Worm (Caenorhabditis elegans) whole organism, L1 larva: ENCODE measurements around the gene R03C1.1.
A peak's percentile ranks its signal among the peaks of the same experiment; 100 is the strongest.

Experiments
- C16A3.4 ChIP-seq: fragments of 150-350 bp; optimal IDR thresholded peaks from 2 replicates; lab custom pipeline; 2014; ENCODE audit warnings: missing biosample characterization, missing genetic modification characterization
- ama-1 ChIP-seq: fragments of 150-350 bp; optimal IDR thresholded peaks from 2 replicates; lab custom pipeline; 2014
- ceh-82 ChIP-seq, 3 experiments: fragments of 150-350 bp in 1 of 3; sonication (generic microtip) in 2 of 3; optimal IDR thresholded peaks; 2 replicates each; lab custom pipeline; 2014 to 2017; ENCODE audit warnings: missing biosample characterization in 3 of 3, missing genetic modification characterization in 3 of 3
- ceh-88 ChIP-seq: fragments of 200-800 bp; sonication (Bioruptor generic); IDR thresholded peaks from 2 replicates; pipeline ENCODE4 v1.3.6; 2022; ENCODE audit warnings: missing genetic modification characterization, missing compliant biosample characterization
- ceh-90 ChIP-seq: sonication (generic microtip); optimal IDR thresholded peaks from 2 replicates; lab custom pipeline; 2016; ENCODE audit warnings: missing genetic modification characterization, missing compliant biosample characterization
- efl-1 ChIP-seq, 4 experiments: fragments of 150-350 bp; optimal IDR thresholded peaks in 3 of 4; peaks in 1 of 4; 1 replicate in 1 of 4; 2 replicates in 3 of 4; lab custom pipeline; 2014; ENCODE audit warnings: missing biosample characterization in 2 of 4, missing genetic modification characterization in 2 of 4, missing genetic modification reagents in 2 of 4
- efl-3 ChIP-seq: fragments of 200-800 bp; sonication (Bioruptor generic); optimal IDR thresholded peaks from 2 replicates; lab custom pipeline; 2018; ENCODE audit warnings: mild to moderate bottlenecking, missing genetic modification characterization, missing compliant biosample characterization
- egl-27 ChIP-seq, 2 experiments: fragments of 150-350 bp in 1 of 2; sonication (generic microtip); optimal IDR thresholded peaks; 3 replicates each; lab custom pipeline; 2017 to 2018; ENCODE audit warnings: missing biosample characterization in 2 of 2, missing genetic modification characterization in 2 of 2, missing genetic modification reagents in 2 of 2
- elt-2 ChIP-seq: sonication (generic microtip); optimal IDR thresholded peaks from 2 replicates; lab custom pipeline; 2016; ENCODE audit warnings: missing genetic modification characterization, mild to moderate bottlenecking, inconsistent platforms, missing compliant biosample characterization, missing genetic modification reagents
- ets-5 ChIP-seq: fragments of 200-800 bp; sonication (Bioruptor generic); IDR thresholded peaks from 2 replicates; pipeline ENCODE4 v1.3.6; 2022; ENCODE audit warnings: missing genetic modification characterization, missing compliant biosample characterization
- fkh-4 ChIP-seq: sonication (generic microtip); optimal IDR thresholded peaks from 2 replicates; lab custom pipeline; 2016; ENCODE audit warnings: missing compliant biosample characterization, missing genetic modification characterization, borderline replicate concordance
- fkh-8 ChIP-seq: sonication (generic microtip); optimal IDR thresholded peaks from 2 replicates; lab custom pipeline; 2016; ENCODE audit warnings: mild to moderate bottlenecking, missing genetic modification characterization, missing compliant biosample characterization
- irx-1 ChIP-seq: sonication (generic microtip); optimal IDR thresholded peaks from 2 replicates; lab custom pipeline; 2016; ENCODE audit warnings: missing genetic modification characterization, missing compliant biosample characterization
- jun-1 ChIP-seq: fragments of 150-350 bp; optimal IDR thresholded peaks from 2 replicates; lab custom pipeline; 2014; ENCODE audit warnings: missing biosample characterization, missing genetic modification reagents, missing genetic modification characterization
- lin-13 ChIP-seq: fragments of 150-350 bp; optimal IDR thresholded peaks from 2 replicates; lab custom pipeline; 2014; ENCODE audit warnings: missing biosample characterization, missing genetic modification reagents, missing genetic modification characterization
- lin-14 ChIP-seq: fragments of 200-800 bp; sonication (Bioruptor generic); optimal IDR thresholded peaks from 2 replicates; lab custom pipeline; 2018; ENCODE audit warnings: mild to moderate bottlenecking, missing genetic modification characterization, moderate library complexity, missing compliant biosample characterization
- lin-39 ChIP-seq: fragments of 150-350 bp; optimal IDR thresholded peaks from 2 replicates; lab custom pipeline; 2014; ENCODE audit warnings: missing biosample characterization, missing genetic modification reagents, missing genetic modification characterization
- lsy-2 ChIP-seq, 2 experiments: fragments of 150-350 bp; optimal IDR thresholded peaks; 2 replicates each; lab custom pipeline; 2014; ENCODE audit warnings: missing biosample characterization in 2 of 2, missing genetic modification characterization in 2 of 2
- mab-9 ChIP-seq: fragments of 200-800 bp; sonication (Bioruptor generic); IDR thresholded peaks from 2 replicates; pipeline ENCODE4 v1.3.6; 2022; ENCODE audit warnings: missing genetic modification reagents, missing genetic modification characterization, missing compliant biosample characterization
- mdl-1 ChIP-seq, 2 experiments: fragments of 150-350 bp; optimal IDR thresholded peaks; 2 replicates each; lab custom pipeline; 2014 to 2017; ENCODE audit warnings: missing biosample characterization in 2 of 2, missing genetic modification characterization in 2 of 2, inconsistent platforms in 1 of 2
- nhr-20 ChIP-seq: sonication (generic microtip); optimal IDR thresholded peaks from 2 replicates; lab custom pipeline; 2016; ENCODE audit warnings: mild to moderate bottlenecking, missing genetic modification characterization, missing compliant biosample characterization
- nhr-76 ChIP-seq: sonication (generic microtip); optimal IDR thresholded peaks from 2 replicates; lab custom pipeline; 2017; ENCODE audit warnings: missing biosample characterization, missing genetic modification characterization
- nhr-77 ChIP-seq: fragments of 150-350 bp; optimal IDR thresholded peaks from 2 replicates; lab custom pipeline; 2014; ENCODE audit warnings: missing biosample characterization, missing genetic modification characterization
- nhr-85 ChIP-seq: sonication (generic microtip); peaks from one replicate; lab custom pipeline; 2016; ENCODE audit warnings: missing genetic modification characterization, inconsistent platforms, missing compliant biosample characterization
- pag-3 ChIP-seq: sonication (generic microtip); optimal IDR thresholded peaks from 2 replicates; lab custom pipeline; 2017; ENCODE audit warnings: missing genetic modification characterization, mild to moderate bottlenecking, missing compliant biosample characterization, antibody characterized with exemption, borderline replicate concordance; ENCODE audit not compliant: insufficient read depth
- pqm-1 ChIP-seq: sonication (generic microtip); optimal IDR thresholded peaks from 3 replicates; lab custom pipeline; 2017; ENCODE audit warnings: missing biosample characterization, missing genetic modification characterization
- rnt-1 ChIP-seq: sonication (generic microtip); optimal IDR thresholded peaks from 2 replicates; lab custom pipeline; 2016; ENCODE audit warnings: mild to moderate bottlenecking, missing genetic modification characterization, moderate library complexity, missing compliant biosample characterization
- snpc-4 ChIP-seq: fragments of 150-350 bp; optimal IDR thresholded peaks from 2 replicates; lab custom pipeline; 2014; ENCODE audit warnings: missing biosample characterization, missing genetic modification characterization
- snu-23 ChIP-seq: sonication (generic microtip); optimal IDR thresholded peaks from 2 replicates; lab custom pipeline; 2016; ENCODE audit warnings: missing genetic modification characterization, missing compliant biosample characterization
- sox-4 ChIP-seq: sonication (generic microtip); optimal IDR thresholded peaks from 2 replicates; lab custom pipeline; 2016; ENCODE audit warnings: missing genetic modification characterization, missing compliant biosample characterization
- sptf-1 ChIP-seq: fragments of 150-350 bp; optimal IDR thresholded peaks from 2 replicates; lab custom pipeline; 2014; ENCODE audit warnings: missing biosample characterization, missing genetic modification characterization
- unc-30 ChIP-seq: sonication (generic microtip); optimal IDR thresholded peaks from 2 replicates; lab custom pipeline; 2017; ENCODE audit warnings: missing biosample characterization, missing genetic modification characterization
- zag-1 ChIP-seq: fragments of 150-350 bp; optimal IDR thresholded peaks from 2 replicates; lab custom pipeline; 2014; ENCODE audit warnings: missing biosample characterization, missing genetic modification characterization

R03C1.1 gene

DNA sequence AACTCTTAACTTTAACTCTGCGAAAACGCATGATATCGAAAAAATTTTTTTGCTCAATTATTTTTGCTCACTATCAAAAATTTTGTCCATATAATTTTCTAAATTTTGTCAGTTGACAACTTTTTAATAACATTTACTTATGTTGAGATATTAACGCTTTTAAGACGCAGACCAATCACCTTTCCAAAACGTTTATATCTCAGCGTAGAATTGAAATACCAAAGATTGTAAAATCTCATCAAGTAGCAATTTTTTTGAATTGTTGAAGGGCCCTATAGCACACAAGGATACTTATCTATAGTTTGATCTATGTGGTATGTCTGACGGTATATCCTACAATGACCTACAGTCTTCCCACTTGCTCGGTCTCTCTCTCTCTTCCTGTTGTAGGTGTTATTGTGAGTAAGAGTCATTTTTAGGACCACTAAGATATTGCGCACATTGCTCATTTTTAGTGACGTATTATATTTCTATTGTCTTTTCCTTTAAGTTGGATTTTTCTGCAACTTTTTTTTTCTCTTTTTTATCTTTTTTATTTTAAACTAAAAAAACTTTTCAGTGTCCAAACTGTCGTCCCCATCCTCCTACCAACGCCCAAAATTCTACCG, 9.0 kb upstream of the R03C1.1 start, which contains the start of gene pde-3:
Gene pde-3, plus strand, starts transcription at position 558 of the 608 bp plus-strand sequence.
- TF ChIP-seq nhr-85 (tag; lab: Kevin White, UChicago) (peak; percentile 25), efl-1 (optimal IDR thresholded peaks at IDR 0.05; lab: Kevin White, UChicago) (no peak), efl-1 (GFP tag; optimal IDR thresholded peaks at IDR 0.05 in 1 of 2; lab: Kevin White, UChicago) (peak in 1 of 2 experiments; percentile 65), sox-4 (tag; lab: Kevin White, UChicago) (no peak)

DNA sequence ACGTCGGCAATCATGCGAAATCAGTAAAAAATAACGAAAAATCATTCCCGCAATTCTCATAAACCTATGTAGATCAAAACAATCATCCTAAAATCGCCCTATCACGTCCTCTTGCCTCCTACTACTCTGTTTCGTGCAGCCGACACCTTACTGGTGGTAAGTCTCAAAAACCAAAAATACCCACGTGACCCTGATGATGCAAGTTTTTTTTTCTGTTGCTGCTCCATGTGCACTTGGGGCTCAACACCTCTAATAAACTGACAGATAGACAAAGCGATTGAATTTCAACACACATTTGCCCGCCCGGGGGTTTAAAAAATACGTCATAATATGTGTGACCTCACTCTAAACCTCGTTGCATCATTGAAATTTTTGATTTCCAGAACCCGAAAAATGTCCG, 6.6 kb upstream of the R03C1.1 start:
- TF ChIP-seq lin-14 (GFP tag; lab: Kevin White, UChicago) (peak; percentile 34), ceh-90 (no peak), egl-27 (tag; optimal IDR thresholded peaks at IDR 0.05; lab: Kevin White, UChicago) (no peak), C16A3.4 (no peak), snpc-4 (tag; lab: Kevin White, UChicago) (peak; percentile 90), jun-1 (no peak), efl-1 (optimal IDR thresholded peaks at IDR 0.05; lab: Kevin White, UChicago) (no peak), efl-1 (GFP tag; optimal IDR thresholded peaks at IDR 0.05 in 1 of 2; lab: Kevin White, UChicago) (peak in 1 of 2 experiments; percentile 89), ets-5 (no peak), lin-13 (GFP tag; lab: Kevin White, UChicago) (peak; percentile 12), mdl-1 (tag; optimal IDR thresholded peaks at IDR 0.05; lab: Kevin White, UChicago) (peak in 1 of 2 experiments; percentile 75)

DNA sequence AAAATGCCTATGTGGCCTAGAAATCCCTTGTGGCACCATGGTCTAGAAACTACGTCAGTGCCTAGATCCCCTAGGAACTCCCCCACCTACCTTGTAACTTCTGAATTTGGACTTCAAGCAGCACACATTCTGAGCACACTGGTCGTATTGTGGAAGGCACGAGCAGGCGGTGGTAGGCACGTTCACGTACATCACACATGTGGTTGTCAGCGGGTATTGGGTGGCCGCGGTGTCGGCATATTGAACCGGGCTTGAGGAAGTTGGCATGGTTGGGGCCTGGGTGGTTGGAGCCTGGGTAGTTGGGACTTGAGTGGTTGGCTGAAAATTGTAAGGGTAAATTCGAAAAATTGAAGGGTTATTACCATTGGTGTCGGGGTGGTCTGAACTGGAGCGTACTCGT, 2.5 kb downstream of the R03C1.1 start:
- TF ChIP-seq efl-1 (optimal IDR thresholded peaks at IDR 0.05; lab: Kevin White, UChicago) = no peak
- TF ChIP-seq efl-1 (GFP tag; optimal IDR thresholded peaks at IDR 0.05 in 1 of 2; lab: Kevin White, UChicago) = peak in 1 of 2 experiments; percentile 29
- TF ChIP-seq ceh-88 (GFP tag; lab: Robert Waterston, UW) = no peak

DNA sequence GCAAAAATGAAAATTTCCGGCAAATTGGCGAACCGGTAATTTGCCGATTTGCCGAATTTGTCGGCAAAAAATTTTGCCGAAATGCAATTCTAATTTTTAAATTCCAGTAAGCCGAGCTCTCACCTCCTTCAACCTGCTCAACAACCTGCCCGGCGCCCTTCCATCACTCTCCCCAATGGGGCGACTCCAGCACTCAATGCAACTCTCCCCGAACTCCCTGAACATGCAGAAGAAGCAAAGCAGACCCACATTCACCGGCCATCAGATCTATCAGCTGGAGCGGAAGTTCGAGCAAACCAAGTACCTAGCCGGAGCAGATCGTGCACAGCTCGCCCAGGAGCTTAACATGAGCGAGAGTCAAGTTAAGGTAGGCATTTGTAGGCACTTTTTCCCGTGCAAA, 5.6 kb downstream of the R03C1.1 start:
- TF ChIP-seq nhr-77 (tag; lab: Kevin White, UChicago) = no peak
- no peak for TF ChIP-seq elt-2 (tag; lab: Kevin White, UChicago)
- TF ChIP-seq lin-39 (tag; lab: Kevin White, UChicago) = no peak
- no peak for TF ChIP-seq fkh-8 (tag; lab: Kevin White, UChicago)
- TF ChIP-seq efl-3 (GFP tag; lab: Kevin White, UChicago) = no peak
- no peak for TF ChIP-seq ceh-88 (GFP tag; lab: Robert Waterston, UW)
- TF ChIP-seq ceh-82 (tag; optimal IDR thresholded peaks at IDR 0.05; lab: Kevin White, UChicago) = no peak
- no peak for TF ChIP-seq unc-30 (tag; lab: Kevin White, UChicago)
- TF ChIP-seq pag-3 (tag; lab: Kevin White, UChicago) = no peak
- TF ChIP-seq mab-9 (GFP tag; lab: Robert Waterston, UW) = no peak
- TF ChIP-seq rnt-1 = no peak
- TF ChIP-seq nhr-76 (tag; lab: Kevin White, UChicago) = no peak
- no peak for TF ChIP-seq ama-1 (lab: Kevin White, UChicago)
- no peak for TF ChIP-seq fkh-4 (tag; lab: Kevin White, UChicago)
- TF ChIP-seq snu-23 = no peak
- TF ChIP-seq, all 84 proteins: peak for 0

DNA sequence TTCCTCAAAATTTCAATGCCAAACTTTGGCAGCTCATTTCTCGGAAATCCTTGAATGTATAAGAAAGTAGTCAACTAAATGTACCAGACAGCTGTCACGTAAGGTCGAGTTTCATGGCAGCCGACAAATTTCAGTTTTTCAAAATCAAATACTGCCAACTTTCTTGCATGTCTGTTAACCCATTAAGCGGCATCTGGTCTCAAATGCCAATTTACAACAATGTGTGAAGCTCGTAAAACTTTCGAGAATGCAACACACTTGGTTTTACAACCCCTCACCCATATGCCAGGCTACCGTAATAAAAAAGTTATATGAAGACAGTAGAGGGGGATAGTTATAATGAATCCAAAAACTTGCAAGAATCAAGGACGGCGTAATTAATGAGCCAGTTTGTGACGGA, 6.6 kb downstream of the R03C1.1 start:
- TF ChIP-seq zag-1 (tag; lab: Kevin White, UChicago) = no peak
- TF ChIP-seq sptf-1 (tag; lab: Kevin White, UChicago) = no peak
- TF ChIP-seq nhr-20 (tag; lab: Kevin White, UChicago) = no peak
- no peak for TF ChIP-seq rnt-1
- TF ChIP-seq ama-1 (lab: Kevin White, UChicago) = no peak
- TF ChIP-seq irx-1 (tag; lab: Kevin White, UChicago) = peak; percentile 83
- TF ChIP-seq pqm-1 (tag; lab: Kevin White, UChicago) = no peak
- TF ChIP-seq lsy-2 (tag; optimal IDR thresholded peaks at IDR 0.05; lab: Kevin White, UChicago) = no peak
